Worm (Caenorhabditis elegans) whole organism, L4/young adult: ENCODE data around the gene F35G12.7.
A peak's percentile ranks its signal among the peaks of the same experiment; 100 is the strongest.

Source experiments
- dao-5 ChIP-seq: sonication (generic microtip); optimal IDR thresholded peaks from 2 replicates; lab custom pipeline; 2016; ENCODE audit warnings: missing genotype, missing genetic modification characterization, moderate library complexity, missing compliant biosample characterization
- him-1 ChIP-seq: sonication (generic microtip); optimal IDR thresholded peaks from 2 replicates; lab custom pipeline; 2016; ENCODE audit warnings: missing genotype, missing genetic modification reagents, missing genetic modification characterization, missing compliant biosample characterization

DNA sequence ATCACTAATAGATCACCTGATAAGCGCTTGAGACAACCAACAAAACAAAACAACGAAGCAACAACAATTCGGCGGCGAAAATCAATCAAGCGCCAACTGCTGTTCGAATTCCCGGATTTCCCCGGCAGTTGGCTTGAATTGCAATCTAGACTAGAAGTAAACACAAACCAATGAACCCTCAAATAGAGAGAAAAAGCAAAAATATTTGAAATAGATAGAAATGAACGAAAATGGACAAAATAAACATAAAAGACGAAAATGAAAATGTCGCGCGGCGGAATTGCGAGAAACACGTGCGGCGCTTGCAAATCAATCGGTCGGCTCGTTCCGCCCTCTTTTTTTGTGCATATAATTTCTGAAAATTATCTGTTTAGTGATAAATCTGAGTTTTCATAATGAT lies 18.7 kb downstream of the F35G12.7 start, which contains the start of gene idhg-1:
- TF ChIP-seq him-1 (tag; lab: Kevin White, UChicago) (peak; percentile 66), dao-5 (peak; percentile 54)
